Worm (Caenorhabditis elegans) whole organism, late embryonic: ENCODE measurements around the gene mtx-2.

Experiments
- C38D4.7 ChIP-seq: fragments of 200-800 bp; sonication (Bioruptor generic); optimal IDR thresholded peaks from 2 replicates; lab custom pipeline; 2018; ENCODE audit warnings: mild to moderate bottlenecking, missing genetic modification characterization, moderate library complexity, missing compliant biosample characterization
- K09A11.1 ChIP-seq: sonication (generic microtip); optimal IDR thresholded peaks from 2 replicates; lab custom pipeline; 2017; ENCODE audit warnings: antibody characterized with exemption, mild to moderate bottlenecking, missing genetic modification characterization, missing compliant biosample characterization; ENCODE audit not compliant: insufficient read depth
- ceh-18 ChIP-seq: sonication (generic microtip); optimal IDR thresholded peaks from 2 replicates; lab custom pipeline; 2016; ENCODE audit warnings: missing genetic modification characterization, missing compliant biosample characterization
- ceh-19 ChIP-seq: fragments of 200-800 bp; sonication (Bioruptor generic); optimal IDR thresholded peaks from 2 replicates; lab custom pipeline; 2018; ENCODE audit warnings: mild to moderate bottlenecking, missing genetic modification characterization, missing compliant biosample characterization
- ceh-22 ChIP-seq: sonication (generic microtip); optimal IDR thresholded peaks from 2 replicates; lab custom pipeline; 2017; ENCODE audit warnings: missing biosample characterization, missing genetic modification characterization
- ceh-24 ChIP-seq: sonication (generic microtip); optimal IDR thresholded peaks from 2 replicates; lab custom pipeline; 2016; ENCODE audit warnings: mild to moderate bottlenecking, missing genetic modification characterization, missing compliant biosample characterization
- ceh-34 ChIP-seq: sonication (generic microtip); optimal IDR thresholded peaks from 2 replicates; lab custom pipeline; 2016; ENCODE audit warnings: mild to moderate bottlenecking, missing genetic modification characterization, missing compliant biosample characterization
- ceh-6 ChIP-seq: fragments of 200-800 bp; sonication (Bioruptor generic); optimal IDR thresholded peaks from 2 replicates; lab custom pipeline; 2018; ENCODE audit warnings: mild to moderate bottlenecking, missing genetic modification characterization, missing compliant biosample characterization
- ceh-9 ChIP-seq: sonication (generic microtip); optimal IDR thresholded peaks from 2 replicates; lab custom pipeline; 2016; ENCODE audit warnings: mild to moderate bottlenecking, missing genetic modification characterization, inconsistent platforms, missing compliant biosample characterization
- dve-1 ChIP-seq: sonication (generic microtip); optimal IDR thresholded peaks from 2 replicates; lab custom pipeline; 2017; ENCODE audit warnings: antibody characterized with exemption, mild to moderate bottlenecking, missing genetic modification characterization, missing compliant biosample characterization
- ets-4 ChIP-seq: sonication (generic microtip); optimal IDR thresholded peaks from 2 replicates; lab custom pipeline; 2016; ENCODE audit warnings: missing genetic modification characterization, missing compliant biosample characterization
- fkh-10 ChIP-seq: fragments of 150-350 bp; optimal IDR thresholded peaks from 2 replicates; lab custom pipeline; 2014; ENCODE audit warnings: missing biosample characterization, missing genetic modification reagents, missing genetic modification characterization
- hlh-13 ChIP-seq: fragments of 200-800 bp; sonication (Bioruptor generic); optimal IDR thresholded peaks from 2 replicates; lab custom pipeline; 2018; ENCODE audit warnings: mild to moderate bottlenecking, missing genetic modification characterization, missing compliant biosample characterization
- hlh-30 ChIP-seq: sonication (generic microtip); optimal IDR thresholded peaks from 2 replicates; lab custom pipeline; 2017; ENCODE audit warnings: antibody characterized with exemption, missing genetic modification characterization, missing compliant biosample characterization; ENCODE audit not compliant: insufficient read depth
- hlh-6 ChIP-seq: sonication (generic microtip); optimal IDR thresholded peaks from 2 replicates; lab custom pipeline; 2016; ENCODE audit warnings: missing genotype, missing genetic modification characterization, missing compliant biosample characterization
- hlh-8 ChIP-seq: sonication (generic microtip); optimal IDR thresholded peaks from 2 replicates; lab custom pipeline; 2016; ENCODE audit warnings: missing genotype, missing genetic modification characterization, missing compliant biosample characterization
- madf-2 ChIP-seq: sonication (generic microtip); optimal IDR thresholded peaks from 2 replicates; lab custom pipeline; 2017; ENCODE audit warnings: missing genetic modification characterization, missing compliant biosample characterization
- mec-3 ChIP-seq: sonication (generic microtip); optimal IDR thresholded peaks from 2 replicates; lab custom pipeline; 2016; ENCODE audit warnings: borderline replicate concordance, missing genetic modification characterization, missing compliant biosample characterization
- nfya-1 ChIP-seq: sonication (generic microtip); optimal IDR thresholded peaks from 2 replicates; lab custom pipeline; 2017; ENCODE audit warnings: missing genetic modification characterization, mild to moderate bottlenecking, missing compliant biosample characterization, antibody characterized with exemption, moderate library complexity
- pag-3 ChIP-seq: sonication (generic microtip); optimal IDR thresholded peaks from 2 replicates; lab custom pipeline; 2016; ENCODE audit warnings: missing compliant biosample characterization, missing genetic modification characterization, borderline replicate concordance
- pat-9 ChIP-seq: fragments of 200-800 bp; sonication (Bioruptor generic); optimal IDR thresholded peaks from 2 replicates; lab custom pipeline; 2018; ENCODE audit warnings: mild to moderate bottlenecking, missing genetic modification characterization, moderate library complexity, missing compliant biosample characterization
- pax-1 ChIP-seq: fragments of 150-350 bp; optimal IDR thresholded peaks from 2 replicates; lab custom pipeline; 2014; ENCODE audit warnings: missing biosample characterization, missing genetic modification characterization
- pha-2 ChIP-seq: sonication (generic microtip); optimal IDR thresholded peaks from 2 replicates; lab custom pipeline; 2017; ENCODE audit warnings: mild to moderate bottlenecking, missing genetic modification characterization, missing compliant biosample characterization
- pqm-1 ChIP-seq: sonication (generic microtip); optimal IDR thresholded peaks from 2 replicates; lab custom pipeline; 2016; ENCODE audit warnings: missing genetic modification characterization, missing compliant biosample characterization
- pros-1 ChIP-seq: fragments of 150-350 bp; optimal IDR thresholded peaks from 2 replicates; lab custom pipeline; 2014; ENCODE audit warnings: missing biosample characterization, missing genetic modification reagents, missing genetic modification characterization
- ref-2 ChIP-seq: sonication (generic microtip); optimal IDR thresholded peaks from 2 replicates; lab custom pipeline; 2016; ENCODE audit warnings: missing genetic modification characterization, missing compliant biosample characterization
- sdc-2 ChIP-seq: sonication (generic microtip); optimal IDR thresholded peaks from 2 replicates; lab custom pipeline; 2016; ENCODE audit warnings: missing genotype, missing genetic modification characterization, missing compliant biosample characterization
- sox-2 ChIP-seq: fragments of 200-800 bp; sonication (Bioruptor generic); IDR thresholded peaks from 2 replicates; pipeline ENCODE4 v1.3.6; 2022; ENCODE audit warnings: missing genetic modification reagents, missing genetic modification characterization, missing compliant biosample characterization
- sox-4 ChIP-seq: sonication (generic microtip); optimal IDR thresholded peaks from 2 replicates; lab custom pipeline; 2017; ENCODE audit warnings: mild to moderate bottlenecking, missing genetic modification characterization, inconsistent platforms, missing compliant biosample characterization
- tbx-7 ChIP-seq: sonication (generic microtip); optimal IDR thresholded peaks from 2 replicates; lab custom pipeline; 2016; ENCODE audit warnings: missing genotype, missing genetic modification characterization, missing compliant biosample characterization
- unc-55 ChIP-seq: sonication (generic microtip); optimal IDR thresholded peaks from 2 replicates; lab custom pipeline; 2017; ENCODE audit warnings: missing biosample characterization, missing genetic modification reagents, missing genetic modification characterization

The mtx-2 gene

DNA sequence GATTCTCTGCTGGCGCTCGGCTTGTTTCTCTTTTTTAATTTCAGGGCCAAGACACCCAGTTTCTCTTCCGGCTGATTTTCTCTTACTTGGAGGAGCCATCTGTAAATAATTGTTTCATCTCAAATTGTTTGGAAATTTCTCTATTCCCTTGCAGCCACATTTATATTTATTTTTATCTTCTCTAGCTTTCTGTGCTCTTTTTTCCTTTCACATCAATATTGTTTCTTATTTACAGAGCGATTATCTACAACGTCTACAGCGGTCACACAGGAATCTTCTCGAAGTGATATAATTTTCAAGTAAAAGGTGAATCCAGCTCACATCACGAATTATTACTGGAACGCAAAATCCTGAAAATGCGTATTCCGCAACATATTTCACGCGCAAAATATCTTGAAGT, 9.5 kb upstream of the mtx-2 start, which contains the start of the genes ZK686.6 and ZK686.1:
ZK686.6 (minus strand) TSS at position 101 of the 400 bp plus-strand sequence.
ZK686.1 (plus strand) TSS at position 234 of the 400 bp plus-strand sequence.
- TF ChIP-seq ceh-9 (tag; lab: Kevin White, UChicago): no peak
- TF ChIP-seq hlh-6 (tag; lab: Kevin White, UChicago): no peak
- no peak for TF ChIP-seq unc-55 (GFP tag; lab: Kevin White, UChicago)
- no peak for TF ChIP-seq K09A11.1 (tag; lab: Kevin White, UChicago)
- TF ChIP-seq pax-1 (tag; lab: Kevin White, UChicago): no peak
- no peak for TF ChIP-seq pqm-1 (tag; lab: Kevin White, UChicago)
- no peak for TF ChIP-seq pat-9 (tag; lab: Kevin White, UChicago)
- no peak for TF ChIP-seq ceh-34 (tag; lab: Kevin White, UChicago)
- no peak for TF ChIP-seq ceh-19 (GFP tag; lab: Kevin White, UChicago)
- TF ChIP-seq madf-2: no peak
- TF ChIP-seq sox-4 (tag; lab: Kevin White, UChicago): no peak
- no peak for TF ChIP-seq mec-3 (tag; lab: Kevin White, UChicago)
- no peak for TF ChIP-seq hlh-8
- no peak for TF ChIP-seq C38D4.7 (GFP tag; lab: Kevin White, UChicago)
- no peak for TF ChIP-seq sdc-2
- TF ChIP-seq hlh-13: no peak
- no peak for TF ChIP-seq ceh-6 (GFP tag; lab: Kevin White, UChicago)
- no peak for TF ChIP-seq dve-1 (tag; lab: Kevin White, UChicago)

DNA sequence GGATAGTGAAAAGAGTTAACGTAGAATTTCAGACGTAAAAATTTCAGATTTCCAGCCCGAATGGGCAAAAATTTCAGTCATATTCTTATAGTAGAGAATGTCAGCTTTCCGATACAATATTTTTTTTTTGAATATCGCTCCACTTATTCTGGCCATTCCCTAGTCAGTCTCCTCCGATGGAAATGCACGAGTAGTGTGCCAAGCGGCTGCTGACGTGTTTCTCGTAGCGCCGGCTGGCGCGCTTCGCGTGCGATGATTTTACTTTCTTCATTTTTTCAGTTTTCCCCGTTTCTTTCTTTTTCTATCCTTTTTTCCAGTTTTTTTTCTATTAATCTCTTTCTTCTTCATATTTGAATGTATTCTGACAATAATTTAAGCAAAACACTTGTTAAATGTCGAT, 7.6 kb upstream of the mtx-2 start:
- TF ChIP-seq nfya-1 (tag; lab: Kevin White, UChicago): peak; percentile 32

DNA sequence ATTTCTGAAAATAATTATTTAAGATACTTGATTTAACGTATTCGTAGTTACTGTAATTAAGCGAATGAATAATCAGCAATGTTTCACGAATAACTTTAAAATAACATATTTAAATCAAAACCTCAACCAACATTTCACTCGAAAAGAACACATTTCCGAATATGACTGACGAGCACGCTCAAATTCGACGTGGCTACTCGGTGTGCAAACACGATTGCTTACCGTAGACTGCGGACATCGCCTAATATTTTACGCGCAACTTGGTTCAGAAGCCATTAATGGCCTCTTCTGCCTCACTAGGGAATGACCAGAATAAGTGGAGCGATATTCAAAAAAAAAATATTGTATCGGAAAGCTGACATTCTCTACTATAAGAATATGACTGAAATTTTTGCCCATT, 6.6 kb upstream of the mtx-2 start, which contains the start of gene snu-23:
snu-23 (minus strand) TSS at position 156 of the 400 bp plus-strand sequence.
- no peak for TF ChIP-seq ceh-24
- no peak for TF ChIP-seq ceh-34 (tag; lab: Kevin White, UChicago)
- no peak for TF ChIP-seq tbx-7 (tag; lab: Kevin White, UChicago)
- no peak for TF ChIP-seq pha-2 (tag; lab: Kevin White, UChicago)
- TF ChIP-seq hlh-13: no peak
- TF ChIP-seq, all 69 proteins: peak for 0

DNA sequence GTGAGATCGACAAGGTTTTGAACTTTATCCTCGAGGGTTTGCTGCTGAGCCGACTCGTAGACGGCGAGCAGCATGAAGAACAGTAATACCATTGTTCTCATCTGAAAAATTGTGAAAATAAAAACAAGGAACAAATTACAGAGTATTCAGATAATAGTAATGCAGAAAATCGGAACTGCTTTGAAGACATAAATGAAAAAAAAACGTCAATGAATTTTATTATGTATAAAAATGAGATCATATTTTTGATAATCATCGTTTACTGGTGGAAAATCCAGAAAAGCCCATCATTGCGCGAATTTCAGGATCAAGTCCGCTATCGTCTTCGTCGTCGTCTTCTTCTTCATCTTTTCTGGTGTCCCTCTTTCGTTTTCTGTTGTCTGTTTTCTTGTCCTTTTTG, 5.6 kb upstream of the mtx-2 start, which contains the start of gene ZK686.3:
ZK686.3 (minus strand) TSS at position 101 of the 400 bp plus-strand sequence.
- TF ChIP-seq ref-2 (tag; lab: Kevin White, UChicago): no peak
- TF ChIP-seq sox-2 (GFP tag; lab: Robert Waterston, UW): no peak
- no peak for TF ChIP-seq pha-2 (tag; lab: Kevin White, UChicago)
- TF ChIP-seq pat-9 (tag; lab: Kevin White, UChicago): no peak

DNA sequence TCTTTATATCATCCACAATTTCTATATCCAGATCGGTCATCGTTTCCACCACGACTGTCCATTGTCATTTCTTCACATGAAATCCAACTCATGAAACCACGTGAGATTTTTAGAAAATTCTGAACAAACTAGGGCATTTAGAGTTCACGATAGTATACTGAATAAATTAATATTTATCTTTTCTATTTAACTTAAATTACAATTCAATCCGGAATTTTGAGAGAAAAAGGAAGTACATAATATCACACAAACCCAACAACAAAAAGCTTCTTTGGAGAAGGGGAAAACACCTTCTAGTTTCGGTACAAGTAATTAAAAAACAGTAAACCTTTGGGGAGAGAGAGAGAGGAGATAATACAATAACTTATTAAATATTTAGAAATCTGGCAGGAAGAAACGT, 4.0 kb upstream of the mtx-2 start, which contains the start of gene ZK686.5:
ZK686.5 (minus strand) TSS at position 101 of the 400 bp plus-strand sequence.
- no peak for TF ChIP-seq pros-1 (tag; lab: Kevin White, UChicago)
- TF ChIP-seq hlh-30 (tag; lab: Kevin White, UChicago): no peak
- no peak for TF ChIP-seq hlh-6 (tag; lab: Kevin White, UChicago)
- TF ChIP-seq ets-4 (tag; lab: Kevin White, UChicago): no peak
- no peak for TF ChIP-seq pag-3 (tag; lab: Kevin White, UChicago)
- TF ChIP-seq fkh-10 (GFP tag; lab: Kevin White, UChicago): no peak
- TF ChIP-seq mec-3 (tag; lab: Kevin White, UChicago): no peak
- no peak for TF ChIP-seq ceh-34 (tag; lab: Kevin White, UChicago)
- TF ChIP-seq ceh-18 (tag; lab: Kevin White, UChicago): no peak
- TF ChIP-seq ceh-22 (tag; lab: Kevin White, UChicago): no peak
